Worm (Caenorhabditis elegans) whole organism, L4/young adult: ENCODE data around the gene T19C3.2.

Source experiments
- W03F9.2 ChIP-seq: fragments of 150-350 bp; optimal IDR thresholded peaks from 2 replicates; lab custom pipeline; 2014; ENCODE audit warnings: missing biosample characterization, missing genetic modification characterization
- dao-5 ChIP-seq: sonication (generic microtip); optimal IDR thresholded peaks from 2 replicates; lab custom pipeline; 2016; ENCODE audit warnings: missing genotype, missing genetic modification characterization, moderate library complexity, missing compliant biosample characterization
- him-1 ChIP-seq: sonication (generic microtip); optimal IDR thresholded peaks from 2 replicates; lab custom pipeline; 2016; ENCODE audit warnings: missing genotype, missing genetic modification reagents, missing genetic modification characterization, missing compliant biosample characterization

Gene T19C3.2

DNA sequence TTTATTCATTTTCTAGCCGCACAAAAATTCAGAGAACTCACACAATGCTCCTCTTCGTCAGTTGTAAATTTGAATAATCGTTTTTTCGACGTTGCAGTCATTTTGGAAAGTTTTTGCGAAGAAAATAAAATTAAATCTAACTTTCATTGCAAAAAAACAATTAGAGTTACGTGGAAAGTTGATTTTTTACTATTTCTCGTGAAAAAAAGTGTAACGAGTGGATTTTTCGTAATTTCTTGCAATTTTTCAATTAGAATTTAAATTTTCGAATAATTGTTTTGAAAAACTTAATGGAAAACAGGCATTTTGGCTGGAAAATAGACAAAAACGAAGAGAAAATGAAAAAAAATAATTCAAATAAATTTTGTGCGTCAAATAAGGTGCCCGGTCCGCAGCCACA lies 18.7 kb downstream of the T19C3.2 start, which contains the start of gene Y55B1AR.2:
Y55B1AR.2 (minus strand) TSS at position 101 of the 400 bp plus-strand sequence.
- no peak for TF ChIP-seq W03F9.2 (tag; lab: Kevin White, UChicago)
- no peak for TF ChIP-seq dao-5 (tag; lab: Kevin White, UChicago)
- no peak for TF ChIP-seq him-1 (tag; lab: Kevin White, UChicago)

DNA sequence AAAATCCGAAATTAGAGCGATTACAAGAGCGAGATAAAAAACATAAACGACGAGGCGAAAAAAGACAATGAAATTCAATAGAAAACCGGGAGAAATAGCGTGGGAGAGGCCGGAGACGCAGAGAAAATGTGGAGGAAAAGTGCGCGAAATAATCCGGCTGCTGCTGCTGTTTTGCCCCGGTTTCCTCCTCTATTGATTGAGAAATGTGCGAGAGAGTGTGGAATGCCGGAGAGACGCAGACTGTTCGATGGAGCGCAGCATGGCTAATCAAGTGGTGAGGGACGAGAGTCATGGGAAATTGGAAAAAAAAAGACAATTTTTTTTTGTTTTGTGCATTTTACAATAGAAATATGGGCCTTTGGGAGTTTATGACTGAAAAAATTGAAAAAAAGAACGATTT lies 19.2 kb downstream of the T19C3.2 start:
- TF ChIP-seq dao-5 (tag; lab: Kevin White, UChicago) = no peak
- peak; percentile 42 for TF ChIP-seq W03F9.2 (tag; lab: Kevin White, UChicago)

DNA sequence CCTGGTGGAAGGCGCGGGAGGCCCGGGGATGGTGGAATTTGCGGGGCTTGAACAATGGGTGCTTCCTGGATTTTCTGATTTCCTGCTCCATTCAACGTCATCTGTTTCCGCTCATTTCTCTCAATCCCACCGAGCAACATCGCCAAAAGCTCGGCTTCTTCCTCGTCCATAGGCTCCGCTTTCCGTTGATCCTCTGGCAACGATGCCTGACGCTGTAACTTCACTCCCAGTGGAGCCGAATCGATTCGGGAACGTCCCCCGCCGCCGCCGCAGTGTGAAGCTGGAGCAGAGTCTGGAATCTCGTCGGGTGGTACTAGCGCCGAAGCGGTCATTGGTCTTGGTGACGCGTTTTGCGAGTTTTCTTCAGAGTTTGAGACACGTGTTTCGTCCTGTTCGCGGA lies 21.9 kb downstream of the T19C3.2 start:
- TF ChIP-seq W03F9.2 (tag; lab: Kevin White, UChicago) = no peak
- TF ChIP-seq him-1 (tag; lab: Kevin White, UChicago) = no peak
- TF ChIP-seq dao-5 (tag; lab: Kevin White, UChicago) = no peak

DNA sequence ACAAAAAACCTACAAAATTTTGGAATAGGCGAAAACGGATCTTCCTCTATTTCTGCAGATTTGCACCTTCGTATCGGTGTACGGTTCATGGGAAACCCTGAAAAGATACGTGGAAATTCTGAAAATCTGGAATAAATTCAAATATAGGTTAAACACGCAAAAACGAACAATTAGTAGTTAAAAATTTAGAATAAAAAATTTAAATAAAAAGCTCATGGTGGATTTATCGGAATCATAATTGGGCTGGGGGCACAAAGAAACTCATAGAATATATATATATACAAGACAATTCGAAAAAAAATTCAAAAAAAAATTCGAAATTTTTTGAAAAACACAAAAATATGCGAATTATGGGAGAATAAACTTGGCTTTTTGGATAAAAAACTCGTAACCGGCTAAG lies 30.4 kb downstream of the T19C3.2 start, which contains the start of gene helq-1:
helq-1 (minus strand) TSS at position 101 of the 400 bp plus-strand sequence.
- no peak for TF ChIP-seq dao-5 (tag; lab: Kevin White, UChicago)
- TF ChIP-seq him-1 (tag; lab: Kevin White, UChicago) = no peak
- no peak for TF ChIP-seq W03F9.2 (tag; lab: Kevin White, UChicago)

DNA sequence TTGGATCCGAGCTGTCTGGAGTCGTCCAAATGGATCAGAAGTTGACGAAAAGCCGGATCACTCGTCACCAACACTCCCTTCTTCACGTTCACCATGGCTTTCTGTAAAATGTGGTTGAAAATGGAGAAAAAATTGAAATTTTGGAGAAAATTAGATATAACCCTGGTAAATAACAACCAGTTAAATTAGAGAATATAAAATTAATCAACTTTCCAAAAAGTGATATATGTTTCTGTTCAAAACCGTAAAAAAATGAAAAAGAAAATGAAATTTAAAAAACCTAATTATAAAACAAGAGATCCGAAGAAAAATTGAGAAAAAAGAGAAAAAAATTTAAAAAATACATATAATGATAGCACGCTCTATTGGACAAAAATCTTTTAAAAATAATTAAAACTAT lies 39.9 kb downstream of the T19C3.2 start, which contains the start of gene gtf-2H5:
gtf-2H5 (minus strand) TSS at position 101 of the 400 bp plus-strand sequence.
- no peak for TF ChIP-seq W03F9.2 (tag; lab: Kevin White, UChicago)
- no peak for TF ChIP-seq him-1 (tag; lab: Kevin White, UChicago)
- TF ChIP-seq dao-5 (tag; lab: Kevin White, UChicago) = no peak

DNA sequence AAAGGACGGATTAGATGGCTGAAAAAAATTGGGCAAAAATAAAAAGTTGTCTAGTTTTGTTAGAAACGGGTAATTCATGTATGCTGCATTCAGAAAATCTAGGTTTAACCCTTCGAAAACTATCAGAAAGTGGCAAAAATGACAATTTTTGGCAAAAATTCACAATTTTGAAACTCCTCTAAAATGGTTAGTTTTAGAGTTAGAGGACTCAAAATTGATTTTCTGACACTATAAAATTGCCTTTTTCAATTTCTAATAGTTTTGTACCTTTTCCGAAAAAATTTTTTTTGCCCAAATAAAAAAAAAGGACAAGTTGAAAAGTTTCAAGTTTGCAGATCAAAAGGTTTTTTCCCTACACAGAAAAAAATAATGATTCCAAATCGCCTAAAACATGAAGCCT lies 40.8 kb downstream of the T19C3.2 start:
- TF ChIP-seq dao-5 (tag; lab: Kevin White, UChicago) (no peak), him-1 (tag; lab: Kevin White, UChicago) (no peak), W03F9.2 (tag; lab: Kevin White, UChicago) (no peak)

DNA sequence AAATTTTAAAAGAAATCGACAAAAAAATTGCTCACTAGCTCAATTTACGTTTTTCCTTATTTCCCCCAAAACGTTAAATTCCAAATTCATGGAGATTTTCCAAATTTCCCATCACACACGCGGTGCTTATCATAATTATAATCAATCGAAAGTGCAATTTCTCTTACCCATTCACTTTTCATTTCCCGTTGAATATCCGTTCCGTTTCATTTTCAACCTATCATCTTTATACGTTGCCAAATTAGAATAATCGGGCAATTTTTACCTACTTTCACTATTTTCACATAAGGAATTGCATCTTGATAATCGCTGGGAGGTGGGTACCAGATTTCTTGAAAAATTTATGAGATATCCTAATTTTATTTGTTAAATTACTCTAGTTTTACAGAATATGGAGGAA lies 48.6 kb downstream of the T19C3.2 start:
- TF ChIP-seq W03F9.2 (tag; lab: Kevin White, UChicago) = no peak
